Fruit fly (Drosophila melanogaster): ENCODE data around the gene Prosalpha4.

Prosalpha4 gene

DNA sequence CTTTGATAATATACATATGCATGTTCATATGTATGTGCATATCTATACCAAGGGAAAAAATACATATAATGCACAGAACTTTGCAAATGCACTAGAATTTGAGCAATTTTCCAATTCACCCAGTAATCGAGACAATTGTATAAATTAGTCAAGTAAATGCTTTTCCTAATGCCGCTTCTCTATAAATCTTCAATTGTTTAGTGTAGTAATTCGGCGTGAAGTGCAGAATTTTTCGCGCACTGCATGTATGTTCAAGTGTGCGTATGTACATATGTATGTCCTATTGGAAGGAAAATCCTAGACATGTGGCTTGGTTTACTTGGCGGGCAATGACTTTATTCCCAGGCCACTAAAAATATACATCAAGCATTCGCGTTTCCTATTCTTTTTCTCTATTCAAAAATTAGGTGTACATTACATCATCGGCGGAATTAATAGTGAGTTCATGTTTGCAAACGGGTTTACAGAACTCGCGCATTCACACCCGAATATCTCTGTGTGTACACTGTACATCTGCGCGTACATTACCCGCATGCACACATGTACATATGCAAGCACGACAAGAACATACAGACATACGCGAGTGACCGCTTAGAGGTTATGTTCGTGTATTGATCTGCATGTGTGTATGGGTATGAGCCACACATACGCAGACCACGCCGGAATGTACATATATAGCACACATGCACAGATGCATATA, 42.9 kb downstream of the Prosalpha4 start (continued):
- no peak for TF ChIP-seq Usf (GFP tag; optimal IDR thresholded peaks at IDR 0.05)
- TF ChIP-seq sim (GFP tag; IDR thresholded peaks at IDR 0.05), result no peak
- peak; percentile 28 for TF ChIP-seq CG15696 (tag; optimal IDR thresholded peaks at IDR 0.05)
- TF ChIP-seq zen (tag; optimal IDR thresholded peaks at IDR 0.05), result no peak
- peak; percentile 38 for TF ChIP-seq corto (GFP tag; optimal IDR thresholded peaks at IDR 0.05)
- peak; percentile 35 for TF ChIP-seq CG7987 (GFP tag; optimal IDR thresholded peaks at IDR 0.05)
- peak; percentile 66 for TF ChIP-seq CG34376 (GFP tag; optimal IDR thresholded peaks at IDR 0.05)
- peak; percentile 64; the same call in 2 of the 3 replicates for TF ChIP-seq CG6791 (GFP tag; IDR thresholded peaks at IDR 0.05; ENCODE audit: partially characterized antibody)
- no peak for TF ChIP-seq CG8281 (tag; optimal IDR thresholded peaks at IDR 0.05)
- no peak for TF ChIP-seq klu (GFP tag; IDR thresholded peaks at IDR 0.05)
- peak; percentile 99 for TF ChIP-seq bigmax (GFP tag; optimal IDR thresholded peaks at IDR 0.05)
- no peak for TF ChIP-seq CG16815 (GFP tag; optimal IDR thresholded peaks at IDR 0.05)
- TF ChIP-seq nerfin-1 (tag; optimal IDR thresholded peaks at IDR 0.05), result peak; percentile 99
- TF ChIP-seq CG13894 (tag; optimal IDR thresholded peaks at IDR 0.05), result peak; percentile 34
- TF ChIP-seq HmgZ (tag; optimal IDR thresholded peaks at IDR 0.05), result peak; percentile 34
- TF ChIP-seq CG6813 (GFP tag; optimal IDR thresholded peaks at IDR 0.05), result peak; percentile 5
- peak; percentile 23; the same call in 1 of the 3 replicates for TF ChIP-seq z (GFP tag; IDR thresholded peaks at IDR 0.05)
- no peak for TF ChIP-seq ATbp (GFP tag; optimal IDR thresholded peaks at IDR 0.05)
- no peak for TF ChIP-seq CG8765 (GFP tag; IDR thresholded peaks at IDR 0.05)
- peak in 1 of 2 experiments; percentile 11 for TF ChIP-seq Eip74EF (GFP tag; optimal IDR thresholded peaks at IDR 0.05)
- TF ChIP-seq gcm2 (GFP tag; optimal IDR thresholded peaks at IDR 0.05), result peak; percentile 8
- TF ChIP-seq CG12769 (tag; optimal IDR thresholded peaks at IDR 0.05), result peak; percentile 6
- no peak for TF ChIP-seq hkb (optimal IDR thresholded peaks at IDR 0.05)
- TF ChIP-seq hkb (GFP tag; IDR thresholded peaks at IDR 0.05), result no peak; the same call in 1 of the 2 replicates
- TF ChIP-seq cg (GFP tag; optimal IDR thresholded peaks at IDR 0.05), result peak; percentile 97
- peak; percentile 65 for TF ChIP-seq CG10543 (GFP tag; optimal IDR thresholded peaks at IDR 0.05)
- peak; percentile 9 for TF ChIP-seq Side (GFP tag; optimal IDR thresholded peaks at IDR 0.05)
- peak; percentile 50 for TF ChIP-seq MESR4 (GFP tag; optimal IDR thresholded peaks at IDR 0.05)
- TF ChIP-seq B-H2 (GFP tag; optimal IDR thresholded peaks at IDR 0.05), result peak; percentile 40
- TF ChIP-seq nom (GFP tag; optimal IDR thresholded peaks at IDR 0.05), result peak; percentile 19
- TF ChIP-seq CG8089 (GFP tag; optimal IDR thresholded peaks at IDR 0.05), result no peak
- TF ChIP-seq pho (GFP tag; optimal IDR thresholded peaks at IDR 0.05), result no peak
- peak; percentile 69 for TF ChIP-seq sens (GFP tag)
- TF ChIP-seq Oaz (GFP tag; IDR thresholded peaks at IDR 0.05), result no peak
- TF ChIP-seq onecut (GFP tag; IDR thresholded peaks at IDR 0.05), result peak; percentile 78
- peak; percentile 22 for TF ChIP-seq YL-1 (GFP tag; optimal IDR thresholded peaks at IDR 0.05)
- TF ChIP-seq pfk (GFP tag; optimal IDR thresholded peaks at IDR 0.05), result peak; percentile 74
- peak; percentile 28; the same call in 1 of the 2 replicates for TF ChIP-seq lmd (GFP tag; IDR thresholded peaks at IDR 0.05)
- peak; percentile 73 for TF ChIP-seq Drgx (GFP tag; IDR thresholded peaks at IDR 0.05)
- TF ChIP-seq CG15601 (tag; optimal IDR thresholded peaks at IDR 0.05), result no peak
- peak; percentile 16; the same call in 1 of the 2 replicates for TF ChIP-seq MBD-R2 (GFP tag; IDR thresholded peaks at IDR 0.05)
- TF ChIP-seq otp (GFP tag; IDR thresholded peaks at IDR 0.05), result no peak
- peak in 1 of 2 experiments; percentile 83 for TF ChIP-seq insv (GFP tag; optimal IDR thresholded peaks at IDR 0.05)
- TF ChIP-seq CG8924 (tag; optimal IDR thresholded peaks at IDR 0.05), result peak; percentile 9
- peak; percentile 49; the same call in 1 of the 2 replicates for TF ChIP-seq Bgb (GFP tag; IDR thresholded peaks at IDR 0.05; ENCODE audit: partially characterized antibody)
- peak; percentile 11; the same call in 2 of the 3 replicates for TF ChIP-seq row (GFP tag; IDR thresholded peaks at IDR 0.05)
- no peak for TF ChIP-seq HLH4C (GFP tag; IDR thresholded peaks at IDR 0.05; ENCODE audit: partially characterized antibody)
- TF ChIP-seq zf30C (GFP tag; optimal IDR thresholded peaks at IDR 0.05), result peak; percentile 68
